Fruit fly (Drosophila melanogaster): Measurements from ENCODE around the gene Smyd5.

Gene Smyd5

dm6 chr3R:21176663-21177145 lies 41.9 kb downstream of the Smyd5 start:
- TF ChIP-seq fru (GFP tag; optimal IDR thresholded peaks at IDR 0.05) (no peak), Hr83 (GFP tag; optimal IDR thresholded peaks at IDR 0.05; ENCODE audit: poor library complexity, severe bottlenecking) (peak; percentile 32), OdsH (GFP tag; optimal IDR thresholded peaks at IDR 0.05) (peak; percentile 45), h (GFP tag; optimal IDR thresholded peaks at IDR 0.05) (peak; percentile 27), Sp1 (GFP tag; optimal IDR thresholded peaks at IDR 0.05) (peak; percentile 3), rgr (GFP tag; optimal IDR thresholded peaks at IDR 0.05) (peak; percentile 14), woc (GFP tag; optimal IDR thresholded peaks at IDR 0.05) (no peak), Rel (GFP tag; optimal IDR thresholded peaks at IDR 0.05) (no peak), Rel (tag; optimal IDR thresholded peaks at IDR 0.05) (peak; percentile 55), dl (GFP tag; optimal IDR thresholded peaks at IDR 0.05; ENCODE audit: insufficient read depth in 1 of 2, partially characterized antibody in 2 of 2) (no peak), foxo (GFP tag; optimal IDR thresholded peaks at IDR 0.05) (peak in 1 of 2 experiments; percentile 22), psq (GFP tag; optimal IDR thresholded peaks at IDR 0.05) (peak; percentile 23)

DNA sequence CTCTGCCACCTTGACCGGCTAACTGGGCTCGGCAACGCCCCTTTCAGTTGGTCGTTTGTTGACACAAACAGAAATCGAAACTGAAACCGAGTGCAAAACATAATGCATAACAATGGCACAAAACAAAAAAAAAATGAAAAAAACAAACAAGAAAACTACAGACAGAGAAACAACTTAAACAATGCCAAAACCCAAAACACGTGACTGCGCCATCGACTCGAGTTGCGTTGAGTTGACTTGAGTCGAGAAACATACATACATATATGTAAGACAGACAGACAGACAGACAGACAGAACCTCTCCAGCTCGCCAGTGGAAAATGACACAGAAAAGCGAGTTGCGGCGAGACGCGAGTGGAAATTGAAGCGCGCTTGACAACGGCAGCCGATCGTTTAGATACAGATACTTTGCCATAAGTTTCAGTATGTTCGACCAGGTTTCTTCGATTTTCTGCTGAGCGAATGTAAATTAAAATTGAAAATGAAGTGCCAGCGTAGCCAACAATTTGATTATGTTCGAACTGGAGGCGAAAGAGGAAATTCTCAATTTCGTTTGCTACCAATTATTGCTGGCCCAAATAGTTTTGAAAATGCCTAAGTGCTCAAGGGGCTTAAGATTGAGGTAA lies 49.0 kb downstream of the Smyd5 start:
- TF ChIP-seq tai (GFP tag; optimal IDR thresholded peaks at IDR 0.05) = no peak
- no peak for TF ChIP-seq OdsH (GFP tag; optimal IDR thresholded peaks at IDR 0.05)
- TF ChIP-seq fru (GFP tag; optimal IDR thresholded peaks at IDR 0.05) = no peak
- TF ChIP-seq CG9705 (GFP tag; optimal IDR thresholded peaks at IDR 0.05) = no peak
- no peak for TF ChIP-seq jim (GFP tag; optimal IDR thresholded peaks at IDR 0.05)
- no peak for TF ChIP-seq pan (optimal IDR thresholded peaks at IDR 0.05)
- no peak for TF ChIP-seq Dfd (GFP tag; optimal IDR thresholded peaks at IDR 0.05)
- no peak for TF ChIP-seq psq (GFP tag; optimal IDR thresholded peaks at IDR 0.05)
- no peak for TF ChIP-seq ey (GFP tag; optimal IDR thresholded peaks at IDR 0.05)
- TF ChIP-seq Dif (GFP tag; optimal IDR thresholded peaks at IDR 0.05; ENCODE audit: partially characterized antibody) = no peak
- TF ChIP-seq Hnf4 (GFP tag; optimal IDR thresholded peaks at IDR 0.05) = no peak
- no peak for TF ChIP-seq Sp1 (GFP tag; optimal IDR thresholded peaks at IDR 0.05)
- no peak for TF ChIP-seq h (GFP tag; optimal IDR thresholded peaks at IDR 0.05)
- TF ChIP-seq CG32264 (GFP tag; optimal IDR thresholded peaks at IDR 0.05) = no peak
- TF ChIP-seq Vsx2 (GFP tag; optimal IDR thresholded peaks at IDR 0.05; ENCODE audit: partially characterized antibody) = no peak
- TF ChIP-seq foxo (GFP tag; optimal IDR thresholded peaks at IDR 0.05) = no peak
- TF ChIP-seq Hr83 (GFP tag; optimal IDR thresholded peaks at IDR 0.05; ENCODE audit: poor library complexity, severe bottlenecking) = no peak

dm6 chr3R:21168105-21168504 lies 50.5 kb downstream of the Smyd5 start, which contains the start of gene Snmp1:
Gene Snmp1 (minus strand): TSS chr3R:21168205.
- TF ChIP-seq Dfd (GFP tag; optimal IDR thresholded peaks at IDR 0.05) (no peak), Vsx2 (GFP tag; optimal IDR thresholded peaks at IDR 0.05; ENCODE audit: partially characterized antibody) (no peak), brk (GFP tag; optimal IDR thresholded peaks at IDR 0.05) (no peak), sv (GFP tag; optimal IDR thresholded peaks at IDR 0.05) (no peak), GATAd (GFP tag; optimal IDR thresholded peaks at IDR 0.05) (no peak), OdsH (GFP tag; optimal IDR thresholded peaks at IDR 0.05) (no peak), Rel (GFP tag; optimal IDR thresholded peaks at IDR 0.05) (no peak), Rel (tag; optimal IDR thresholded peaks at IDR 0.05) (no peak), br (GFP tag; optimal IDR thresholded peaks at IDR 0.05) (no peak), sage (GFP tag; optimal IDR thresholded peaks at IDR 0.05) (no peak), Sp1 (GFP tag; optimal IDR thresholded peaks at IDR 0.05) (no peak)
